Fruit fly (Drosophila melanogaster) whole organism, prepupa: ENCODE data around the gene Acp29AB.
A peak's percentile ranks its signal among the peaks of the same experiment; 100 is the strongest.

Experiments used
- Blimp-1 ChIP-seq: fragments of 200-800 bp; sonication (Bioruptor generic); optimal IDR thresholded peaks from 3 replicates; lab custom pipeline; 2017; ENCODE audit warnings: missing biosample characterization, missing genetic modification characterization, mild to moderate bottlenecking, moderate library complexity, missing genetic modification reagents
- CG10631 ChIP-seq: fragments of 200-800 bp; sonication (Bioruptor generic); optimal IDR thresholded peaks from 2 replicates; lab custom pipeline; 2016; ENCODE audit warnings: missing biosample characterization, missing genetic modification characterization
- CG10669 ChIP-seq: fragments of 200-800 bp; sonication (Bioruptor generic); optimal IDR thresholded peaks from 3 replicates; lab custom pipeline; 2018; ENCODE audit warnings: missing biosample characterization, mild to moderate bottlenecking, missing genetic modification characterization, moderate library complexity
- CG11294 ChIP-seq: fragments of 200-800 bp; sonication (Bioruptor generic); IDR thresholded peaks from 2 replicates; pipeline ENCODE4 v1.3.6; 2022; ENCODE audit warnings: missing biosample characterization, missing genetic modification characterization
- CG11902 ChIP-seq: fragments of 200-800 bp; sonication (Bioruptor generic); optimal IDR thresholded peaks from 3 replicates; lab custom pipeline; 2016; ENCODE audit warnings: missing biosample characterization, missing genetic modification characterization
- CG15336 ChIP-seq: fragments of 200-800 bp; sonication (Bioruptor generic); IDR thresholded peaks from 2 replicates; pipeline ENCODE4 v1.3.6; 2022; ENCODE audit warnings: missing biosample characterization, missing genetic modification characterization
- CG3032 ChIP-seq: fragments of 200-800 bp; optimal IDR thresholded peaks from 2 replicates; lab custom pipeline; 2019; ENCODE audit warnings: missing biosample characterization, mild to moderate bottlenecking, missing genetic modification characterization, moderate library complexity
- CG31627 ChIP-seq: fragments of 200-800 bp; sonication (Bioruptor generic); optimal IDR thresholded peaks from 3 replicates; lab custom pipeline; 2016; ENCODE audit warnings: missing biosample characterization, missing genetic modification characterization
- CG32006 ChIP-seq: fragments of 200-800 bp; sonication (Bioruptor generic); optimal IDR thresholded peaks from 3 replicates; lab custom pipeline; 2017; ENCODE audit warnings: missing biosample characterization, mild to moderate bottlenecking, missing genetic modification characterization
- CG4318 ChIP-seq: fragments of 200-800 bp; sonication (Bioruptor generic); optimal IDR thresholded peaks from 3 replicates; lab custom pipeline; 2017; ENCODE audit warnings: missing biosample characterization, mild to moderate bottlenecking, missing genetic modification characterization
- CG6163 ChIP-seq: fragments of 200-800 bp; sonication (Bioruptor generic); IDR thresholded peaks from 3 replicates; pipeline ENCODE4 v1.3.6; 2022; ENCODE audit warnings: missing biosample characterization, missing genetic modification characterization
- CG6276 ChIP-seq: fragments of 200-800 bp; sonication (Bioruptor generic); optimal IDR thresholded peaks from 2 replicates; lab custom pipeline; 2017; ENCODE audit warnings: missing biosample characterization, mild to moderate bottlenecking, missing genetic modification characterization
- CG6854 ChIP-seq: fragments of 200-800 bp; sonication (Bioruptor generic); optimal IDR thresholded peaks from 2 replicates; lab custom pipeline; 2017; ENCODE audit warnings: missing biosample characterization, mild to moderate bottlenecking, missing genetic modification characterization
- CG7368 ChIP-seq: fragments of 200-800 bp; sonication (Bioruptor generic); optimal IDR thresholded peaks from 3 replicates; lab custom pipeline; 2016; ENCODE audit warnings: missing biosample characterization, missing genetic modification characterization
- CG8119 ChIP-seq: fragments of 200-800 bp; sonication (Bioruptor generic); IDR thresholded peaks from 3 replicates; pipeline ENCODE4 v1.3.6; 2022; ENCODE audit warnings: missing biosample characterization, missing genetic modification characterization
- CG8319 ChIP-seq: fragments of 200-800 bp; sonication (Bioruptor generic); optimal IDR thresholded peaks from 3 replicates; lab custom pipeline; 2016; ENCODE audit warnings: missing biosample characterization, missing genetic modification characterization
- CG8632 ChIP-seq: fragments of 200-800 bp; sonication (Bioruptor generic); optimal IDR thresholded peaks from 3 replicates; lab custom pipeline; 2016; ENCODE audit warnings: missing biosample characterization, missing genetic modification characterization
- CG9139 ChIP-seq: fragments of 200-800 bp; sonication (Bioruptor generic); optimal IDR thresholded peaks from 3 replicates; lab custom pipeline; 2017; ENCODE audit warnings: missing biosample characterization, mild to moderate bottlenecking, missing genetic modification characterization
- Eip78C ChIP-seq: fragments of 200-800 bp; sonication (Bioruptor generic); peaks from one replicate; lab custom pipeline; 2016; ENCODE audit warnings: missing biosample characterization, missing genetic modification characterization
- Eip93F ChIP-seq: fragments of 200-800 bp; sonication (Bioruptor generic); optimal IDR thresholded peaks from 2 replicates; lab custom pipeline; 2016; ENCODE audit warnings: missing biosample characterization, mild to moderate bottlenecking, missing genetic modification characterization
- Ets21C ChIP-seq: fragments of 200-800 bp; sonication (Bioruptor generic); optimal IDR thresholded peaks from 3 replicates; lab custom pipeline; 2016; ENCODE audit warnings: missing biosample characterization, missing genetic modification characterization
- Gug ChIP-seq: fragments of 200-800 bp; sonication (Bioruptor generic); IDR thresholded peaks from 2 replicates; pipeline ENCODE4 v1.3.6; 2022; ENCODE audit warnings: missing biosample characterization, missing genetic modification characterization
- Hr38 ChIP-seq: sonication (Bioruptor generic); optimal IDR thresholded peaks from 2 replicates; lab custom pipeline; 2016; ENCODE audit warnings: missing biosample characterization, missing genetic modification characterization
- Hr39 ChIP-seq: fragments of 200-800 bp; sonication (Bioruptor generic); optimal IDR thresholded peaks from 2 replicates; lab custom pipeline; 2016; ENCODE audit warnings: missing biosample characterization, missing genetic modification characterization
- Lpt ChIP-seq: fragments of 200-800 bp; sonication (Bioruptor generic); optimal IDR thresholded peaks from 3 replicates; lab custom pipeline; 2016; ENCODE audit warnings: missing biosample characterization, missing genetic modification characterization
- Sox102F ChIP-seq: fragments of 200-800 bp; sonication (Bioruptor generic); optimal IDR thresholded peaks from 2 replicates; lab custom pipeline; 2016; ENCODE audit warnings: missing biosample characterization, mild to moderate bottlenecking, missing genetic modification characterization
- Sox14 ChIP-seq: fragments of 200-800 bp; sonication (Bioruptor generic); optimal IDR thresholded peaks from 3 replicates; lab custom pipeline; 2016; ENCODE audit warnings: missing biosample characterization, missing genetic modification characterization
- Sox15 ChIP-seq: fragments of 200-800 bp; sonication (Bioruptor generic); optimal IDR thresholded peaks from 3 replicates; lab custom pipeline; 2016; ENCODE audit warnings: missing biosample characterization, missing genetic modification characterization
- achi ChIP-seq: fragments of 200-800 bp; sonication (Bioruptor generic); optimal IDR thresholded peaks from 3 replicates; lab custom pipeline; 2016; ENCODE audit warnings: missing biosample characterization, missing genetic modification characterization
- acj6 ChIP-seq: fragments of 200-800 bp; sonication (Bioruptor generic); optimal IDR thresholded peaks from 3 replicates; lab custom pipeline; 2016; ENCODE audit warnings: missing biosample characterization, missing genetic modification characterization
- cyc ChIP-seq: fragments of 200-800 bp; sonication (Bioruptor generic); optimal IDR thresholded peaks from 3 replicates; lab custom pipeline; 2016; ENCODE audit warnings: missing biosample characterization, missing genetic modification characterization
- dac ChIP-seq: fragments of 200-800 bp; sonication (Bioruptor generic); optimal IDR thresholded peaks from 2 replicates; lab custom pipeline; 2017; ENCODE audit warnings: missing biosample characterization, mild to moderate bottlenecking, missing genetic modification characterization
- eg ChIP-seq: fragments of 200-800 bp; sonication (Bioruptor generic); IDR thresholded peaks from 3 replicates; pipeline ENCODE4 v1.3.6; 2022; ENCODE audit warnings: missing biosample characterization, missing genetic modification characterization
- esn ChIP-seq: fragments of 200-800 bp; sonication (Bioruptor generic); optimal IDR thresholded peaks from 2 replicates; lab custom pipeline; 2016; ENCODE audit warnings: missing biosample characterization, mild to moderate bottlenecking, missing genetic modification characterization, moderate library complexity
- fd59A ChIP-seq: fragments of 200-800 bp; sonication (Bioruptor generic); optimal IDR thresholded peaks from 2 replicates; lab custom pipeline; 2017; ENCODE audit warnings: missing biosample characterization, mild to moderate bottlenecking, missing genetic modification characterization, missing genetic modification reagents
- fd85E ChIP-seq: fragments of 200-800 bp; sonication (Bioruptor generic); optimal IDR thresholded peaks from 3 replicates; lab custom pipeline; 2016; ENCODE audit warnings: missing biosample characterization, missing genetic modification characterization
- fkh ChIP-seq: fragments of 200-800 bp; sonication (Bioruptor generic); optimal IDR thresholded peaks from 3 replicates; lab custom pipeline; 2017; ENCODE audit warnings: missing biosample characterization, mild to moderate bottlenecking, missing genetic modification characterization, moderate library complexity
- lz ChIP-seq: fragments of 200-800 bp; sonication (Bioruptor generic); optimal IDR thresholded peaks from 3 replicates; lab custom pipeline; 2016; ENCODE audit warnings: missing biosample characterization, missing genetic modification characterization
- pdm3 ChIP-seq: fragments of 200-800 bp; sonication (Bioruptor generic); optimal IDR thresholded peaks from 3 replicates; lab custom pipeline; 2016; ENCODE audit warnings: missing biosample characterization, missing genetic modification characterization
- salr ChIP-seq, 2 experiments: fragments of 200-800 bp; sonication (Bioruptor generic); optimal IDR thresholded peaks; 3 replicates each; lab custom pipeline; 2016 to 2018; ENCODE audit warnings: missing biosample characterization in 2 of 2, missing genetic modification characterization in 2 of 2, mild to moderate bottlenecking in 1 of 2
- spab ChIP-seq: fragments of 200-800 bp; sonication (Bioruptor generic); optimal IDR thresholded peaks from 2 replicates; lab custom pipeline; 2017; ENCODE audit warnings: missing biosample characterization, mild to moderate bottlenecking, missing genetic modification characterization, missing genetic modification reagents
- ss ChIP-seq, 2 experiments: fragments of 200-800 bp; sonication (Bioruptor generic); optimal IDR thresholded peaks; 2 replicates in 1 of 2; 3 replicates in 1 of 2; lab custom pipeline; 2017 to 2018; ENCODE audit warnings: mild to moderate bottlenecking in 2 of 2, missing biosample characterization in 2 of 2, missing genetic modification characterization in 2 of 2, moderate library complexity in 1 of 2
- svp ChIP-seq: fragments of 200-800 bp; sonication (Bioruptor generic); peaks from one replicate; lab custom pipeline; 2016; ENCODE audit warnings: missing biosample characterization, missing genetic modification characterization
- topi ChIP-seq: fragments of 200-800 bp; sonication (Bioruptor generic); optimal IDR thresholded peaks from 3 replicates; lab custom pipeline; 2016; ENCODE audit warnings: missing biosample characterization, missing genetic modification characterization

Acp29AB gene

dm6 chr2L:8362273-8362954 is 30.6 kb downstream of the Acp29AB start, which contains the start of gene CG7627 (continued):
- peak; percentile 73 for TF ChIP-seq Hr39 (GFP tag; lab: Kevin White, UChicago)
- TF ChIP-seq CG8119 = peak; percentile 77
- TF ChIP-seq CG6854 (GFP tag; lab: Kevin White, UChicago) = no peak
- peak; percentile 53 for TF ChIP-seq spab (GFP tag; lab: Kevin White, UChicago)
- TF ChIP-seq CG4318 (GFP tag; lab: Kevin White, UChicago) = no peak
- TF ChIP-seq Eip78C = peak; percentile 94
- no peak for TF ChIP-seq dac
- TF ChIP-seq CG32006 = peak; percentile 76
- TF ChIP-seq CG11902 (GFP tag; lab: Kevin White, UChicago) = peak; percentile 61
- TF ChIP-seq CG6163 (GFP tag; lab: Robert Waterston, UW) = peak; percentile 81
- TF ChIP-seq CG8319 (GFP tag; lab: Kevin White, UChicago) = peak; percentile 59
- peak; percentile 71 for TF ChIP-seq topi
- TF ChIP-seq cyc = peak; percentile 75
- peak; percentile 78 for TF ChIP-seq eg (GFP tag; lab: Robert Waterston, UW)
- peak; percentile 46 for TF ChIP-seq fd59A (GFP tag; lab: Kevin White, UChicago)
- peak; percentile 78 for TF ChIP-seq Sox102F (GFP tag; lab: Kevin White, UChicago)
- TF ChIP-seq Eip93F = no peak
- TF ChIP-seq acj6 (GFP tag; lab: Kevin White, UChicago) = peak; percentile 51
- peak; percentile 84 for TF ChIP-seq esn (GFP tag; lab: Kevin White, UChicago)
- TF ChIP-seq CG15336 (GFP tag; lab: Robert Waterston, UW) = peak; percentile 66
- peak; percentile 12 to 57 for TF ChIP-seq salr (GFP tag; optimal IDR thresholded peaks at IDR 0.05; lab: Kevin White, UChicago)
- TF ChIP-seq Sox15 = peak; percentile 52
- no peak for TF ChIP-seq fd85E (GFP tag; lab: Kevin White, UChicago)
- peak; percentile 74 for TF ChIP-seq pdm3 (GFP tag; lab: Kevin White, UChicago)
- TF ChIP-seq CG8632 (GFP tag; lab: Kevin White, UChicago) = peak; percentile 7
- TF ChIP-seq, all 60 proteins: peak for 53

dm6 chr2L:8361204-8361952 is 31.6 kb downstream of the Acp29AB start:
- TF ChIP-seq salr (GFP tag; optimal IDR thresholded peaks at IDR 0.05; lab: Kevin White, UChicago) = peak in 1 of 2 experiments; percentile 52
- peak; percentile 91 for TF ChIP-seq Eip78C
- TF ChIP-seq svp (GFP tag; lab: Kevin White, UChicago) = peak; percentile 85
- peak; percentile 20 for TF ChIP-seq CG11902 (GFP tag; lab: Kevin White, UChicago)
- TF ChIP-seq CG32006 = peak; percentile 73
- peak; percentile 40 for TF ChIP-seq Sox15
- peak; percentile 17 for TF ChIP-seq fd85E (GFP tag; lab: Kevin White, UChicago)
- TF ChIP-seq Hr38 (GFP tag; lab: Kevin White, UChicago) = no peak
- TF ChIP-seq Blimp-1 = peak; percentile 41
- peak; percentile 66 for TF ChIP-seq Sox102F (GFP tag; lab: Kevin White, UChicago)
- peak; percentile 75 for TF ChIP-seq fkh
- TF ChIP-seq CG6163 (GFP tag; lab: Robert Waterston, UW) = peak; percentile 39; the same call in 1 of the 3 replicates
- peak; percentile 46 for TF ChIP-seq spab (GFP tag; lab: Kevin White, UChicago)
- no peak for TF ChIP-seq Lpt
- no peak for TF ChIP-seq Eip93F
- TF ChIP-seq CG7368 (GFP tag; lab: Kevin White, UChicago) = no peak
- TF ChIP-seq CG6854 (GFP tag; lab: Kevin White, UChicago) = peak; percentile 5
- TF ChIP-seq Ets21C (GFP tag; lab: Kevin White, UChicago) = peak; percentile 40
- TF ChIP-seq achi (GFP tag; lab: Kevin White, UChicago) = peak; percentile 60
- TF ChIP-seq CG11294 (GFP tag; lab: Robert Waterston, UW) = peak; percentile 27; the same call in 1 of the 2 replicates
- TF ChIP-seq esn (GFP tag; lab: Kevin White, UChicago) = peak; percentile 75
- TF ChIP-seq CG9139 = no peak
- peak; percentile 30 to 62 for TF ChIP-seq ss (GFP tag; optimal IDR thresholded peaks at IDR 0.05; lab: Kevin White, UChicago)
- peak; percentile 63 for TF ChIP-seq CG15336 (GFP tag; lab: Robert Waterston, UW)
- TF ChIP-seq CG10669 (GFP tag; lab: Kevin White, UChicago) = peak; percentile 32
- TF ChIP-seq Sox14 = peak; percentile 50
- peak; percentile 46 for TF ChIP-seq lz (GFP tag; lab: Kevin White, UChicago)
- peak; percentile 52 for TF ChIP-seq CG6276 (GFP tag; lab: Kevin White, UChicago)
- TF ChIP-seq cyc = peak; percentile 49
- peak; percentile 43; the same call in 2 of the 3 replicates for TF ChIP-seq eg (GFP tag; lab: Robert Waterston, UW)
- TF ChIP-seq fd59A (GFP tag; lab: Kevin White, UChicago) = peak; percentile 57
- TF ChIP-seq Gug (GFP tag; lab: Robert Waterston, UW) = 0 out of 2 replicates have a peak, but pooled peaks have one; percentile 25
- TF ChIP-seq CG3032 (tag; lab: Kevin White, UChicago) = peak; percentile 56
- TF ChIP-seq topi = peak; percentile 42
- TF ChIP-seq CG31627 (GFP tag; lab: Kevin White, UChicago) = peak; percentile 69
- peak; percentile 42 for TF ChIP-seq CG10631
